Worm (Caenorhabditis elegans) whole organism, midembryonic: Measurements from ENCODE around the gene Y66D12A.19.

Experiments
- T22C8.4 ChIP-seq: fragments of 200-800 bp; sonication (Bioruptor generic); IDR thresholded peaks from 2 replicates; pipeline ENCODE4 v1.3.6; 2022; ENCODE audit warnings: missing genetic modification characterization, missing compliant biosample characterization
- cog-1 ChIP-seq: sonication (generic microtip); optimal IDR thresholded peaks from 2 replicates; lab custom pipeline; 2016; ENCODE audit warnings: missing genetic modification characterization, missing compliant biosample characterization
- flt-1 ChIP-seq: fragments of 200-800 bp; sonication (Bioruptor generic); IDR thresholded peaks from 2 replicates; pipeline ENCODE4 v1.3.6; 2022; ENCODE audit warnings: missing genetic modification characterization, missing compliant biosample characterization
- tab-1 ChIP-seq: fragments of 200-800 bp; sonication (Bioruptor generic); IDR thresholded peaks from 2 replicates; pipeline ENCODE4 v1.3.6; 2022; ENCODE audit warnings: missing genetic modification characterization, missing compliant biosample characterization

DNA sequence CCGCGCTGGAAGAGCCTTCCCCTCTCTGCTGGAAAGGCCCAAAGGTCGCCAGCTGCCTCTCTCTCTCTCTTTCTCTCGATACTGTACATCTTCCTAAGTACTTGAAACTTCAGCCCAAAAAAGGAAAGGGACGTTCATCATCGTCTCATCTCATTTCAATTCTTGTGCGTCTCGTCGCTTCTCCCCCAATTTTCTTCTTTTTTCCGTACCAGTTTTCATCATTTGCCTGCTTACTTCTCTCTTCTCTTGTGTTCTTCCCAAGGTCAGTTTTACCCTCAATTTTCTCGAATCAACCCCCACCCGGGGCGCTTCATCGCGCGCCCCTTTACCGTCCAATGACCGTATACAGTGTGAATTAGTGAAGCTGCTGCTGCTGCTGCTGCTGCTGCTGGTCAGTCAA lies 50.8 kb downstream of the Y66D12A.19 start:
- TF ChIP-seq T22C8.4 (GFP tag; lab: Robert Waterston, UW) (no peak), tab-1 (no peak), flt-1 (GFP tag; lab: Robert Waterston, UW) (no peak), cog-1 (tag; lab: Kevin White, UChicago) (no peak)
